Fruit fly (Drosophila melanogaster) whole organism, wandering third instar larva: ENCODE measurements around the gene Atg8a.

ENCODE experiments used
- Abd-B ChIP-seq: fragments of >200 bp; optimal IDR thresholded peaks from 2 replicates; lab custom pipeline; 2017; ENCODE audit warnings: missing biosample characterization, missing genetic modification characterization
- CG32264 ChIP-seq: fragments of 200-800 bp; sonication (Bioruptor generic); optimal IDR thresholded peaks from 2 replicates; lab custom pipeline; 2016; ENCODE audit warnings: missing biosample characterization, missing genetic modification characterization
- OdsH ChIP-seq: fragments of 200-800 bp; sonication (Bioruptor generic); optimal IDR thresholded peaks from 2 replicates; lab custom pipeline; 2016; ENCODE audit warnings: missing biosample characterization, mild to moderate bottlenecking, missing genetic modification characterization
- br ChIP-seq: fragments of 200-800 bp; sonication (Bioruptor generic); optimal IDR thresholded peaks from 2 replicates; lab custom pipeline; 2016; ENCODE audit warnings: missing biosample characterization, missing genetic modification characterization
- brk ChIP-seq: fragments of 200-800 bp; sonication (Bioruptor generic); optimal IDR thresholded peaks from 2 replicates; lab custom pipeline; 2016; ENCODE audit warnings: missing biosample characterization, mild to moderate bottlenecking, missing genetic modification characterization
- dl ChIP-seq, 2 experiments: fragments of 175-275, 200-275 bp in 1 of 2; fragments of 200-275 bp in 1 of 2; sonication (Bioruptor generic); optimal IDR thresholded peaks; lab custom pipeline; 2018; ENCODE audit warnings: mild to moderate bottlenecking in 2 of 2, missing biosample characterization in 2 of 2, missing genetic modification characterization in 2 of 2, moderate library complexity in 2 of 2; ENCODE audit not compliant: partially characterized antibody in 2 of 2, insufficient read depth in 1 of 2
- fru ChIP-seq: fragments of 200-800 bp; sonication (Bioruptor generic); optimal IDR thresholded peaks from 3 replicates; lab custom pipeline; 2016; ENCODE audit warnings: missing biosample characterization, mild to moderate bottlenecking, missing genetic modification characterization
- pan ChIP-seq: fragments of >200 bp; optimal IDR thresholded peaks from 2 replicates; lab custom pipeline; 2017
- sv ChIP-seq: fragments of 200-800 bp; sonication (Bioruptor generic); optimal IDR thresholded peaks from 3 replicates; lab custom pipeline; 2016; ENCODE audit warnings: missing biosample characterization, missing genetic modification characterization
- usp ChIP-seq: fragments of >200 bp; optimal IDR thresholded peaks from 2 replicates; lab custom pipeline; 2017; ENCODE audit warnings: missing biosample characterization, missing genetic modification characterization
- woc ChIP-seq: sonication (Bioruptor generic); optimal IDR thresholded peaks from 2 replicates; lab custom pipeline; 2016; ENCODE audit warnings: missing biosample characterization, mild to moderate bottlenecking, missing genetic modification characterization

DNA sequence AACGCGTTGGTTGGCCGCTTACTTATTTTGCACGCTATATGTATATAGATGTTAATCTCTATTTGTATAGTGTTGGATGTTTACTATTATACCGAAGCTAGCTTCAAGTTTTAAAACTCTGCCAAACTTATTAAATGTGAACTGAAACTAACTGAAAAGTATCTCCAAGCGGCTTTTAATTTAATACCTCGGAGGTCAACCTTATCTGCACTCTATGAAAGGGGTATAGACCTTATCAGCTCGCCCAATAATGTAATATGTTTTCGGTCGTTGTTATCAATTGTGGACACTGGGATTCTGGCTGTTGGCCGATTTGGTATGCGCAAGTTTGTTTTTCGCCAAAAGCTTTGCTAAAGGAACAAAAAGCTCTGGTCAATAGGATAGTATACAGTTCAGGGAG lies 19.5 kb downstream of the Atg8a start:
- TF ChIP-seq OdsH (no peak), brk (no peak), Abd-B (GFP tag; lab: Kevin White, UChicago) (no peak), dl (GFP tag; optimal IDR thresholded peaks at IDR 0.05; lab: Kevin White, UChicago; ENCODE audit: insufficient read depth in 1 of 2, partially characterized antibody in 2 of 2) (no peak), fru (no peak), br (GFP tag; lab: Kevin White, UChicago) (no peak), sv (GFP tag; lab: Kevin White, UChicago) (no peak), CG32264 (no peak), usp (GFP tag; lab: Kevin White, UChicago) (no peak), pan (lab: Kevin White, UChicago) (no peak), woc (GFP tag; lab: Kevin White, UChicago) (no peak)
